Worm (Caenorhabditis elegans): Measurements from ENCODE around the gene col-20.

DNA sequence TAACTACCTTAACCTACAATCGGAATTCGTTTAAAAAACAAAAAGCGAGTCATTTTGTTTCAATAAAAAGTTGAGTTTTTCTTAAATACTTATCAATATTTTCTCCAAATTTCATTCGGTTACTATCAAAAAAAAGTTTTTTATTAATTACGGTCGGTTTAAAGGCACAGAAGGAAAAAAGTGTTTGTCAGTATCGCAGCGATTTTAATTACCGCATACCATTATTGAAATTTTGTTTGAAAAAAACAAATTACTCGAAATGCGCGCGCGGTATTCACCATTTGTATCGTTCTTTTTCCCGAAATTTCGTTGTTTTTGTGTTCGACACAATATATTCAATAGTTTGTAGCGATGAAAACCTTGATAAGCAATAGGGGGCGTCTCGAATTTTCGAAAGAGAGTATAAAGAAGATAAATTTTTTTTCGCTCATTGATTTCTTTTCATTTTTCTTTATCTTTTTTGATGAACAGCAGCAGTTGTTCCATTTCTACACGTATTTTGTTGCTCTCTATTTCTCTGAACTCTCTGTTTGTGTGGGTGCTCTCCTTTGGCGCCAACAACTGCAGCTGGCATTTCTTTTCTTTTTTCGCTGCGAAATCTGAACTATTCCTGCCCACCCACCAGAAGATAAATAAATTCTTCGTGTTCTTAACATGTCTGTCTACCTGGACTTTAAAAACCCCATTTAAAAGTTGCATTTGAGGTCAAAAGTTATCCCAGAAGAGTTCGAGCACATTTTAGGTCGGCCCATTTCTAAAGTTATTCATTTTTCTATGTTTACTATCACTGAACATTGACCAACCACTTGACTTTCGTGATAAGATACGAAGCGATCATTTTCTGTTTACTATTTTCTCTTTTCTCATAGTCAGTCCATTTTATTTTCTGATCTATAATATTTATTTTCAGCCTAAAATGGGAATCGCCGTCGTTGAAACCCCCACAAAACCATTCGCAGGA, 18.2 kb upstream of the col-20 start, which contains the start of gene pgm-1:
- TF ChIP-seq nhr-76 (tag; optimal IDR thresholded peaks at IDR 0.05) (no peak), unc-62 (GFP tag; optimal IDR thresholded peaks at IDR 0.05) (no peak)

All from whole organism, L3 larva.